Worm (Caenorhabditis elegans): ENCODE data around the gene ZK512.1.

DNA sequence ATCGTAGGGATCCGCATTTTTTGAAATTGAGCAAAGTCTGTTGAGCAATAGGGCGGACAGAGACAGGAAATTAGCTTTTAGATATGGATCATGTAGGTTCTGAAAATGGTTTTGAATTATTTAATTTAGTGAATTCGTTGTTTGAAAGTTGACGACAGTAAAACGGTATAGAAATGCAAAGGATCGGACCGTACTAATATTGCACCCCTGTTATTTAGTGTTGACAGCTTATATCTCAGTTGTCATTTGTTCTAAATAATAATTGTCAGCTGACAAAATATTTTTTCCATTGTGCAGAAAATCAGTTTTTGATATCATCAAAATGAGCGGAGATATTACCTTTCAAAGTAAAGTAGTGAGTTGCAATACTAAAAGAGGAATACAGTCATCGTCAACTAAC, 43.4 kb upstream of the ZK512.1 start, which contains the start of gene lin-12:
- TF ChIP-seq lin-39 (tag; optimal IDR thresholded peaks at IDR 0.05): no peak
- no peak for TF ChIP-seq nhr-77 (tag; optimal IDR thresholded peaks at IDR 0.05)

Measured in whole organism, L2 larva.